Worm (Caenorhabditis elegans) whole organism, midembryonic: ENCODE data around the gene sdha-1.
"Not testable (repeated sequence)": the region's sequence is repeated elsewhere in the genome, so short reads cannot be mapped to it uniquely, and the experiment has no call there.

Experiments used
- T22C8.4 ChIP-seq: fragments of 200-800 bp; sonication (Bioruptor generic); IDR thresholded peaks from 2 replicates; pipeline ENCODE4 v1.3.6; 2022; ENCODE audit warnings: missing genetic modification characterization, missing compliant biosample characterization
- cog-1 ChIP-seq: sonication (generic microtip); optimal IDR thresholded peaks from 2 replicates; lab custom pipeline; 2016; ENCODE audit warnings: missing genetic modification characterization, missing compliant biosample characterization
- flt-1 ChIP-seq: fragments of 200-800 bp; sonication (Bioruptor generic); IDR thresholded peaks from 2 replicates; pipeline ENCODE4 v1.3.6; 2022; ENCODE audit warnings: missing genetic modification characterization, missing compliant biosample characterization
- klf-2 ChIP-seq: fragments of 200-800 bp; sonication (Bioruptor generic); conservative IDR thresholded peaks from 2 replicates; pipeline ENCODE4 v1.3.6; 2022; ENCODE audit warnings: missing genetic modification reagents, missing genetic modification characterization, missing compliant biosample characterization
- med-1 ChIP-seq: sonication (generic microtip); optimal IDR thresholded peaks from 2 replicates; lab custom pipeline; 2017; ENCODE audit warnings: missing genetic modification characterization, mild to moderate bottlenecking, missing compliant biosample characterization, antibody characterized with exemption, missing genetic modification reagents; ENCODE audit not compliant: insufficient read depth
- ref-1 ChIP-seq: fragments of 200-800 bp; sonication (Bioruptor generic); conservative IDR thresholded peaks from 2 replicates; pipeline ENCODE4 v1.3.6; 2022; ENCODE audit warnings: missing genetic modification reagents, missing genetic modification characterization, missing compliant biosample characterization
- tab-1 ChIP-seq: fragments of 200-800 bp; sonication (Bioruptor generic); IDR thresholded peaks from 2 replicates; pipeline ENCODE4 v1.3.6; 2022; ENCODE audit warnings: missing genetic modification characterization, missing compliant biosample characterization
- ztf-23 ChIP-seq: fragments of 200-800 bp; sonication (Bioruptor generic); IDR thresholded peaks from 2 replicates; pipeline ENCODE4 v1.3.6; 2022; ENCODE audit warnings: missing genetic modification reagents, missing genetic modification characterization, missing compliant biosample characterization
- ztf-29 ChIP-seq: fragments of 200-800 bp; sonication (Bioruptor generic); IDR thresholded peaks from 2 replicates; pipeline ENCODE4 v1.3.6; 2022; ENCODE audit warnings: missing genetic modification reagents, missing genetic modification characterization, missing compliant biosample characterization

The sdha-1 gene

DNA sequence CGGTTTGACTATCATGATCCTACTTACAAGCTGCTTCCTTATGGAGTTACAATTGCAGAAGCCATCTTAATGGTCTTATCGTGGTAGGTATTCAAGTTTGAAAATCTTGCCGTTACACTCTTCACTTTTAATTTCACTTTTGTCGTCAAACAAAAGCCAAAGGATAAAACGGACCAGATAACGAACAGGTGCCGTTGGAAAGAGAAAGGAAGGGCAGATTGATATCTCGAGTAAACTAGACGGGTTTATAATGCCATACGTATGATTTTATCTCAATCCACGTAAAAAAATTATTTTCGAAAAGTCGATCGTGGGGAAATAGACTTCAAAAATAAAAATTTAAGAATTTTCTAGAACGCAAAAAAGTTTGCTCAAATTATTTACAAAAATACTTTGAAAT lies 8.2 kb upstream of the sdha-1 start:
- TF ChIP-seq ref-1 (no peak), klf-2 (GFP tag; lab: Robert Waterston, UW) (no peak), T22C8.4 (no peak), cog-1 (tag; lab: Kevin White, UChicago) (no peak), flt-1 (GFP tag; lab: Robert Waterston, UW) (no peak), ztf-23 (GFP tag; lab: Robert Waterston, UW) (no peak), tab-1 (GFP tag; lab: Robert Waterston, UW) (no peak), med-1 (GFP tag; lab: Kevin White, UChicago) (no peak), ztf-29 (GFP tag; lab: Robert Waterston, UW) (no peak)

DNA sequence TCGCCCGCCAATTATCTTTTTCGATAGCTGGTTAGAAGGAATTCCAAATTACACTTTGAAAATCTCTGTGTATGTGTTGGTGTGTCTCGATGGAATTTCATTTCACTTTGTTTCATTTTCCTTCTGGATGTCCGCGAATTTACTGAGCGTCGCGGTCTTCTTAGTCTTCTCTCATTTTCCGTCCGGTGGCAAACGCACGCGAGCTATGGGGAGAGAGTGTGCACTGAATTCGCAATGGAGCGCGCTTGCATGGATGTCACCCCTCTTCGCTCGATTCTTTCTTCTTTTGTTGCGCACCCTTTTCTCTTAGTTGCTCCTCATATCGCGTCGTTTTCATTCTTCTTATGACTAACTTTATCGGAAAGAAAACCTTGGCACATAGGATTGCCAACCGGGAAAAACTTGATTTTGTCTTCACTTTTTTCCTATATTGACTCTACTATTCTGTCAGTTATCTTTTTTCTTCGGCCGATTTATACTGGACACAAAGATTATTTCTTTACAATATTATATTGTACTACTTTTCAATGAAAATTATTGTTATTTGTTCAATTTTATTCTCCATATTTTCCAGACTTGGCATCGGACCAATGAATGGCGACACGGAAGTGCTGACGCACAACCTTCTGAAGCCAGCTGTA lies 6.0 kb upstream of the sdha-1 start, which contains the start of gene dhhc-14:
TSS of gene dhhc-14 (plus strand) at position 591 of the 641 bp plus-strand sequence.
- TF ChIP-seq cog-1 (tag; lab: Kevin White, UChicago) = peak; percentile 37
- no peak for TF ChIP-seq ref-1
- no peak for TF ChIP-seq T22C8.4
- no peak for TF ChIP-seq med-1 (GFP tag; lab: Kevin White, UChicago)
- TF ChIP-seq tab-1 (GFP tag; lab: Robert Waterston, UW) = no peak
- TF ChIP-seq ztf-29 (GFP tag; lab: Robert Waterston, UW) = no peak
- no peak for TF ChIP-seq klf-2 (GFP tag; lab: Robert Waterston, UW)
- TF ChIP-seq flt-1 (GFP tag; lab: Robert Waterston, UW) = 0 out of 2 replicates have a peak, but pooled peaks have one; percentile 52
- TF ChIP-seq ztf-23 (GFP tag; lab: Robert Waterston, UW) = peak; percentile 64; the same call in 1 of the 2 replicates

DNA sequence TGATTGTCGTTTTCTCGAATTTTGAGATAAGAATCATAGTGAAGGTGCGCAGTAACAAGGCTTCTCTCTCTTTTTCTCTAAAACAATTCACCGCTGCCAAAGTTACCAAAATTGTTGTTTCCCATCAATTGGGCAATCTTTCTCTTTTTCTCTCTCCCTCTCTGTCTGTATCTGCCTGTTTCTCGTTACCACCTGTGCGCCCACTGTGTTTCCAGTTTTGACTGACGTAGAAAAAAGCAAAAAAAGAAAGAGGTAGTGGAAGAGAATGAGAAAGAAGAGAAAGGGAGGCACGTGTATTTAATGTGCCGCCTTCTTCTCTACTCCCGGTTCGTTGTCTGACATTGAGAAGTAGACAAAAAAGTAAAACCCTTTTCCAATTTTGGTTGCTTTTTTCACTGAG lies 4.3 kb upstream of the sdha-1 start:
- TF ChIP-seq flt-1 (GFP tag; lab: Robert Waterston, UW) (no peak), ref-1 (no peak), med-1 (GFP tag; lab: Kevin White, UChicago) (no peak), ztf-29 (GFP tag; lab: Robert Waterston, UW) (no peak), ztf-23 (GFP tag; lab: Robert Waterston, UW) (no peak), tab-1 (GFP tag; lab: Robert Waterston, UW) (no peak), T22C8.4 (no peak), klf-2 (GFP tag; lab: Robert Waterston, UW) (no peak), cog-1 (tag; lab: Kevin White, UChicago) (no peak)

DNA sequence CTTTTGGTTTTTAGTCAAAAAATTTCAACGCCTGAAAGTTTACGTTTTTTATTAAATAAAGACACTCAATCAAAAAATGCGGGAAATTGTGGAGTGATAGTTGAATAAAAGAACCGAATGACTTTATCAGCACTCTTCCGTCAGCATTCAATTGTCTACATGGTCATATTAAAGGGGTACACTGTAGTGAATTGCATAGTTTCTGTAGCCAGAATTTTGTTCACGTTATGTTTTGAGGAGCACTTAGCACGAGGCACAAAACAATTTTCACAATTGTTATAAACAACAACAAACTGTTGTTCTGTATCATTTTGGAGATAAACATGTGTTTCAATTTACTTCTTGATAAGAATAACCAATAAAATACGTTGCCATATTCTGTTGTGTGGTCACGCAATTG lies 3.2 kb upstream of the sdha-1 start, which contains the start of gene D2021.4:
TSS of gene D2021.4 (minus strand) at position 48 of the 400 bp plus-strand sequence.
- TF ChIP-seq T22C8.4 = no peak
- no peak for TF ChIP-seq ztf-29 (GFP tag; lab: Robert Waterston, UW)
- TF ChIP-seq med-1 (GFP tag; lab: Kevin White, UChicago) = no peak
- no peak for TF ChIP-seq klf-2 (GFP tag; lab: Robert Waterston, UW)
- TF ChIP-seq flt-1 (GFP tag; lab: Robert Waterston, UW) = no peak
- TF ChIP-seq ref-1 = no peak
- TF ChIP-seq tab-1 (GFP tag; lab: Robert Waterston, UW) = no peak
- no peak for TF ChIP-seq ztf-23 (GFP tag; lab: Robert Waterston, UW)
- no peak for TF ChIP-seq cog-1 (tag; lab: Kevin White, UChicago)

DNA sequence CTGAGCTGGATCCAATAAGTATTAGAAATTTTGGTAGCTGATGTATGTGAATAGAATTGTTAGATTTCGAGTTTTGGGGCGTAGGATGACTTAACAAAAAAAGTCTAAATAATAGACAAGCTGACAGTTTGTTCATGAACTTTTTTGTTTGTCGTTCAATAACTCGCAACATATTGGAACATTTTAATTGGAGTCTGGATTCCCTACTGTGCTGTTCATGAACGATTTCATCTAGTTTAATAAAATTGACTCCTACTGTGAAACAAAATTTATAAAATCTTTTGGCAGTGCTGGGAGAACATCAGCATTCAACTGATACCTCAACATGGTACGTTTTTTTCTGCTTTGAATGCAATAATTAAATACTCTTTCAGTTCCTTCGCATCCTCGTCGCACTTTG lies 4.3 kb downstream of the sdha-1 start, which contains the start of gene nspc-7:
TSS of gene nspc-7 (plus strand) at position 301 of the 400 bp plus-strand sequence.
- TF ChIP-seq ref-1; T22C8.4; cog-1 (tag; lab: Kevin White, UChicago): not testable (repeated sequence)

DNA sequence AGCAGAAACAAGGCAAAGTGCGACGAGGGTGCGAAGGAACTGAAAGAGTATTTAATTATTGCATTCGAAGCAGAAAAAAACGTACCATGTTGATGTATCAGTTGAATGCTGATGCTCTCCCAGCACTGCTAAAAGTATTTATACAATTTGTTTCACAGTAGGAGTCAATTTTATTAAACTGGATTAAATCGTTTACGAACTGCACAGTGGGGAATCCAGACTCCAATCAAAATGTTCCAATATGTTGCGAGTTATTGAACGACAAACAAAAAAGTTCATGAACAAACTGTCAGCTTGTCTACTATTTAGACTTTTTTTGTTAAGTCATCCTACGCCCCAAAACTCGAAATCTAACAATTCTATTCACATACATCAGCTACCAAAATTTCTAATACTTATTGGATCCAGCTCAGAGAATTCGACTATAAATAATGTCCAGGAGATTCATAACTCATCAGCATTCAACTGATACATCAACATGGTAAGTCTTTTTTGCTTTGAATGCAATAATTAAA lies 7.5 kb downstream of the sdha-1 start, which contains the start of the genes nspc-4 and nspc-5:
TSS of gene nspc-4 (minus strand) at position 101 of the 515 bp plus-strand sequence.
TSS of gene nspc-5 (plus strand) at position 465 of the 515 bp plus-strand sequence.
- TF ChIP-seq med-1 (GFP tag; lab: Kevin White, UChicago); cog-1 (tag; lab: Kevin White, UChicago); ztf-23 (GFP tag; lab: Robert Waterston, UW): not testable (repeated sequence)

DNA sequence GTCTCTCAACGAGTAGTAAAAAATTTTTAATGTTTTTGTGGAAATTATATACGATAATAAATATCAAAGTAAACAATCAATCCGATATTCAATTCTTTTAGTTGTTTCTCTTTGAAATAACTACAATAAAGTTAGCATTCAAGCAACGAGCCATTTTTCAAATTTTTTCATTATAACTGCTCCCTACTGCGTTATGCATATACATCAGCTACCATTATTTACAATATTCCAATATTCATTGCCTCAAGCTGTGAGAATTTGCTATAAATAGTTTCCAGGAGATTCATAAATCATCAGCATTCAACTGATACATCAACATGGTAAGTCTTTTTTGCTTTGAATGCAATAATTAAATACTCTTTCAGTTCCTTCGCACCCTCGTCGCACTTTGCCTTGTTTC lies 9.0 kb downstream of the sdha-1 start, which contains the start of gene nspc-3:
TSS of gene nspc-3 (plus strand) at position 301 of the 400 bp plus-strand sequence.
- no peak for TF ChIP-seq klf-2 (GFP tag; lab: Robert Waterston, UW)
- TF ChIP-seq ztf-29 (GFP tag; lab: Robert Waterston, UW) = no peak
- TF ChIP-seq tab-1 (GFP tag; lab: Robert Waterston, UW) = no peak
- no peak for TF ChIP-seq ztf-23 (GFP tag; lab: Robert Waterston, UW)
- TF ChIP-seq ref-1 = no peak
- TF ChIP-seq med-1 (GFP tag; lab: Kevin White, UChicago) = no peak
- TF ChIP-seq flt-1 (GFP tag; lab: Robert Waterston, UW) = no peak
- no peak for TF ChIP-seq T22C8.4
- no peak for TF ChIP-seq cog-1 (tag; lab: Kevin White, UChicago)

DNA sequence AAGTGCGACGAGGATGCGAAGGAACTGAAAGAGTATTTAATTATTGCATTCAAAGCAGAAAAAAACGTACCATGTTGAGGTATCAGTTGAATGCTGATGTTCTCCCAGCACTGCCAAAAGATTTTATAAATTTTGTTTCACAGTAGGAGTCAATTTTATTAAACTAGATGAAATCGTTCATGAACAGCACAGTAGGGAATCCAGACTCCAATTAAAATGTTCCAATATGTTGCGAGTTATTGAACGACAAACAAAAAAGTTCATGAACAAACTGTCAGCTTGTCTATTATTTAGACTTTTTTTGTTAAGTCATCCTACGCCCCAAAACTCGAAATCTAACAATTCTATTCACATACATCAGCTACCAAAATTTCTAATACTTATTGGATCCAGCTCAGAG lies 10.8 kb downstream of the sdha-1 start, which contains the start of gene nspc-1:
TSS of gene nspc-1 (minus strand) at position 101 of the 400 bp plus-strand sequence.
- not testable (repeated sequence) for TF ChIP-seq tab-1 (GFP tag; lab: Robert Waterston, UW); flt-1 (GFP tag; lab: Robert Waterston, UW); cog-1 (tag; lab: Kevin White, UChicago)

DNA sequence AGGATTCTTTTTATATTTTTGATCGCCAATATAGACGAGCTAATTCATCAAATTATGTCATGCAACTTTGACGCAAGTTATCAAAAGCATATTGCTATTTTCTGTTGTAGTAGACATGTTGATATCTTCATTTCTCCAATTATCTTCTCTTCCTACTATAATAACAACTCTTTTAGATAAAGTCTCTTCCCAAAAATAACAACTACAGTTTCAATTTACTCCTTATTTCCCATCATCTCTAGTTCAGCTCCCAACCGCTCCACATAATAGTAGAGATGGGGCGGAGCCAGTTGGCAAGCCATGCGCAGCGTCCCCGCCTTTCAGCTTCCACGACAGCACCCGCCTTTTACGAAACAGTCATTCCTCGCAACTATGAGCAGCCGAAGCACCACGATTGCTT lies 17.9 kb downstream of the sdha-1 start, which contains the start of gene flp-5:
TSS of gene flp-5 (plus strand) at position 301 of the 400 bp plus-strand sequence.
- TF ChIP-seq klf-2 (GFP tag; lab: Robert Waterston, UW) (no peak), tab-1 (GFP tag; lab: Robert Waterston, UW) (no peak), ztf-23 (GFP tag; lab: Robert Waterston, UW) (no peak), med-1 (GFP tag; lab: Kevin White, UChicago) (no peak), T22C8.4 (no peak), ztf-29 (GFP tag; lab: Robert Waterston, UW) (no peak), flt-1 (GFP tag; lab: Robert Waterston, UW) (no peak), cog-1 (tag; lab: Kevin White, UChicago) (no peak), ref-1 (no peak)
